Worm (Caenorhabditis elegans): ENCODE data around the gene C39D10.1.

ce11 chrX:7901840-7902239 lies 4.9 kb upstream of the C39D10.1 start:
- no peak for TF ChIP-seq dao-5 (tag; optimal IDR thresholded peaks at IDR 0.05)
- TF ChIP-seq W03F9.2 (tag; optimal IDR thresholded peaks at IDR 0.05): no peak
- TF ChIP-seq him-1 (tag; optimal IDR thresholded peaks at IDR 0.05): no peak

All from whole organism, L4/young adult.